Worm (Caenorhabditis elegans) whole organism, L4 larva: Measurements from ENCODE around the gene C33G3.4.

Experiments
- R02D3.7 ChIP-seq: fragments of 150-350 bp; sonication (generic microtip); optimal IDR thresholded peaks from 3 replicates; lab custom pipeline; 2014; ENCODE audit warnings: missing biosample characterization, missing genetic modification characterization
- aly-2 ChIP-seq: sonication (generic microtip); optimal IDR thresholded peaks from 2 replicates; lab custom pipeline; 2018; ENCODE audit warnings: missing biosample characterization, missing genetic modification characterization
- ama-1 ChIP-seq: fragments of 150-350 bp; optimal IDR thresholded peaks from 2 replicates; lab custom pipeline; 2014; ENCODE audit warnings: inconsistent platforms, mixed read lengths
- ceh-28 ChIP-seq: fragments of 150-350 bp; optimal IDR thresholded peaks from 2 replicates; lab custom pipeline; 2014; ENCODE audit warnings: missing biosample characterization, missing genetic modification reagents, missing genetic modification characterization
- jun-1 ChIP-seq: fragments of 150-350 bp; optimal IDR thresholded peaks from 2 replicates; lab custom pipeline; 2014; ENCODE audit warnings: missing biosample characterization, missing genetic modification reagents, missing genetic modification characterization
- nhr-11 ChIP-seq: fragments of 150-350 bp; optimal IDR thresholded peaks from 2 replicates; lab custom pipeline; 2014; ENCODE audit warnings: missing biosample characterization, missing genetic modification characterization
- nhr-76 ChIP-seq: fragments of 150-350 bp; optimal IDR thresholded peaks from 2 replicates; lab custom pipeline; 2014; ENCODE audit warnings: missing biosample characterization, missing genetic modification characterization
- pha-4 ChIP-seq, 2 experiments: fragments of 150-350 bp in 1 of 2; fragments of 200-800 bp in 1 of 2; sonication (Bioruptor generic) in 1 of 2; IDR thresholded peaks in 1 of 2; optimal IDR thresholded peaks in 1 of 2; 2 replicates each; pipeline versions ENCODE4 v1.3.6 to Lab custom; 2014 to 2022; ENCODE audit warnings: missing genetic modification characterization in 2 of 2, missing genetic modification reagents in 2 of 2, missing biosample characterization in 1 of 2, missing compliant biosample characterization in 1 of 2
- pqm-1 ChIP-seq: sonication (generic microtip); optimal IDR thresholded peaks from 2 replicates; lab custom pipeline; 2017; ENCODE audit warnings: missing biosample characterization, missing genetic modification characterization
- zag-1 ChIP-seq: fragments of 150-350 bp; optimal IDR thresholded peaks from 2 replicates; lab custom pipeline; 2014; ENCODE audit warnings: missing biosample characterization, missing genetic modification characterization
- ztf-11 ChIP-seq: fragments of 150-350 bp; optimal IDR thresholded peaks from 2 replicates; lab custom pipeline; 2014; ENCODE audit warnings: missing biosample characterization, missing genetic modification characterization

- TF ChIP-seq ama-1 (no peak), aly-2 (tag; lab: Kevin White, UChicago) (no peak), zag-1 (tag; lab: Kevin White, UChicago) (no peak), R02D3.7 (no peak), pqm-1 (tag; lab: Kevin White, UChicago) (no peak), ztf-11 (tag; lab: Kevin White, UChicago) (no peak), jun-1 (tag; lab: Kevin White, UChicago) (no peak), ceh-28 (no peak), nhr-76 (no peak), pha-4 (GFP tag; IDR thresholded peaks at IDR 0.05; lab: Robert Waterston, UW) (no peak), pha-4 (tag; optimal IDR thresholded peaks at IDR 0.05; lab: Kevin White, UChicago) (no peak), nhr-11 (no peak)
Observed at ce11 chrX:14078574-14078973, 7.6 kb downstream of the C33G3.4 start, which contains the start of gene C33G3.5.
